Fruit fly (Drosophila melanogaster): ENCODE data around the gene CG4080.

The CG4080 gene

DNA sequence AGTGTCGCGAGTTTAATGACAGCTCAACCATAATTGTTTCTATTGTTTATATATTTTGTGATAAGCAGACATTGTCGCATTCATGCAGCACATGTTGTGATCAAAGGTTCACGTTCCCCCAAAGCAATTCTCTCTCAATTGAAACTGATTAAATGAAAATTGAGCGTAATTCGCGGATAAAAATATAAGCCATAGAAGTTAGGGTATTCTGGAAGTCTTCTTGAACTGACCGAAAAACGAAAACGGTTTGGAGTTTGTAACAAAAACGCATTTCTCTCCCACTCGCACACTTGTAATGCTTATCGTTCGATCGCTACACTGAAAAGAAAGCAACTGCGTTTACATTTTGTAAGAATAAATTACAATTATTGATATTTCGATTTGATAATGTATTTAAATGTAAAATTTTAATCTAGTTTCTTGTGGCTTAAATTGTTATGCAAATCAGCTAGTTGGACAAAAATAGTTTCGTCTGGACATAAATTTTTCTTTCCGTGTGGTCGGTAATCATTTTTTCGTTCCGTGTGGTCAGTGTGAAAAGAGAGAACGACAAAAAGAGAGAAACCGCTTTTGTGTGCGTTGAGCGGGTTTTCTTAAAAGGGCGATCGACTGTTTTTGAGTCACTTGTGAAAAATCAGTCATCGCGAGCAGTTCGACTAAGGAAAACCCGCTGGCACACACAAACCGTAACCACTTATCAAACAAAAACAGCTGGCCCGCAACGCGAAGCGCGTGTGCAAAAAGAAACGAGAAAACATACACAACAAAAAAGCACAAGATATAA lies 23.8 kb upstream of the CG4080 start, which contains the start of gene aay (continued):
- peak; percentile 99 for TF ChIP-seq CG13775 (GFP tag; optimal IDR thresholded peaks at IDR 0.05)
- peak; percentile 85 for TF ChIP-seq luna (GFP tag; optimal IDR thresholded peaks at IDR 0.05)
- TF ChIP-seq CG6654 (GFP tag; optimal IDR thresholded peaks at IDR 0.05), result peak; percentile 91
- peak; percentile 96 for TF ChIP-seq CG14667 (GFP tag; IDR thresholded peaks at IDR 0.05)
- peak; percentile 99 for TF ChIP-seq Six4 (GFP tag; optimal IDR thresholded peaks at IDR 0.05)
- TF ChIP-seq ATbp (GFP tag; optimal IDR thresholded peaks at IDR 0.05), result peak; percentile 99
- peak; percentile 73 for TF ChIP-seq CTCF (GFP tag; optimal IDR thresholded peaks at IDR 0.05)
- peak; percentile 84 for TF ChIP-seq cg (GFP tag; optimal IDR thresholded peaks at IDR 0.05)
- TF ChIP-seq fru (optimal IDR thresholded peaks at IDR 0.05), result no peak
- peak; percentile 99 for TF ChIP-seq zen (tag; optimal IDR thresholded peaks at IDR 0.05)
- peak; percentile 98 for TF ChIP-seq CG4404 (GFP tag; IDR thresholded peaks at IDR 0.05)
- peak in 1 of 3 experiments; percentile 99 for TF ChIP-seq lola (GFP tag; optimal IDR thresholded peaks at IDR 0.05)
- TF ChIP-seq Usf (GFP tag; optimal IDR thresholded peaks at IDR 0.05), result peak; percentile 94
- peak; percentile 79 for TF ChIP-seq Hey (tag; optimal IDR thresholded peaks at IDR 0.05)
- TF ChIP-seq Gug (GFP tag; IDR thresholded peaks at IDR 0.05), result peak; percentile 97
- TF ChIP-seq CG3847 (GFP tag; IDR thresholded peaks at IDR 0.05), result peak; percentile 98
- peak; percentile 93 for TF ChIP-seq cas (GFP tag; IDR thresholded peaks at IDR 0.05)
- TF ChIP-seq B-H2 (GFP tag; optimal IDR thresholded peaks at IDR 0.05), result peak; percentile 94
- TF ChIP-seq bab2 (GFP tag; optimal IDR thresholded peaks at IDR 0.05), result peak; percentile 99
- peak; percentile 98 for TF ChIP-seq CG34422 (GFP tag; IDR thresholded peaks at IDR 0.05)
- TF ChIP-seq tgo (GFP tag; IDR thresholded peaks at IDR 0.05), result peak; percentile 98
- TF ChIP-seq kni (GFP tag; optimal IDR thresholded peaks at IDR 0.05), result peak; percentile 95
- TF ChIP-seq HmgZ (tag; optimal IDR thresholded peaks at IDR 0.05), result peak; percentile 99
- TF ChIP-seq caup (GFP tag; optimal IDR thresholded peaks at IDR 0.05; ENCODE audit: severe bottlenecking), result peak; percentile 99
- peak; percentile 98 for TF ChIP-seq chn (GFP tag; optimal IDR thresholded peaks at IDR 0.05)
- peak; percentile 99 for TF ChIP-seq Rfx (GFP tag; IDR thresholded peaks at IDR 0.05)
- TF ChIP-seq CG17829 (tag; optimal IDR thresholded peaks at IDR 0.05), result peak; percentile 99
- TF ChIP-seq ind (GFP tag; optimal IDR thresholded peaks at IDR 0.05), result peak; percentile 99
- peak; percentile 100 for TF ChIP-seq CG18262 (tag; optimal IDR thresholded peaks at IDR 0.05)
- peak; percentile 97 for TF ChIP-seq CG4730 (GFP tag; IDR thresholded peaks at IDR 0.05)
- TF ChIP-seq ham (GFP tag; IDR thresholded peaks at IDR 0.05), result peak; percentile 92
- peak; percentile 98 for TF ChIP-seq CG16815 (GFP tag; optimal IDR thresholded peaks at IDR 0.05)
- TF ChIP-seq zen2 (GFP tag; IDR thresholded peaks at IDR 0.05; ENCODE audit: partially characterized antibody), result no peak
- TF ChIP-seq oc (tag; optimal IDR thresholded peaks at IDR 0.05), result peak; percentile 99
- TF ChIP-seq CG14965 (GFP tag; optimal IDR thresholded peaks at IDR 0.05; ENCODE audit: borderline replicate concordance), result peak; percentile 81
- peak; percentile 99 for TF ChIP-seq Ptx1 (GFP tag; IDR thresholded peaks at IDR 0.05)
- peak; percentile 98 for TF ChIP-seq CG30431 (GFP tag; optimal IDR thresholded peaks at IDR 0.05)
- peak; percentile 99 for TF ChIP-seq NfI (GFP tag; optimal IDR thresholded peaks at IDR 0.05)
- TF ChIP-seq mirr (GFP tag; optimal IDR thresholded peaks at IDR 0.05), result peak; percentile 90
- TF ChIP-seq sna (GFP tag; IDR thresholded peaks at IDR 0.05; ENCODE audit: partially characterized antibody), result no peak
- TF ChIP-seq Asciz (GFP tag; optimal IDR thresholded peaks at IDR 0.05), result peak; percentile 99
- TF ChIP-seq odd (GFP tag; optimal IDR thresholded peaks at IDR 0.05), result peak; percentile 98
- peak; percentile 98 for TF ChIP-seq CG11695 (GFP tag; IDR thresholded peaks at IDR 0.05)
- peak; percentile 90 for TF ChIP-seq CG43689 (GFP tag; IDR thresholded peaks at IDR 0.05)
- TF ChIP-seq Ravus (GFP tag; IDR thresholded peaks at IDR 0.05), result peak; percentile 96
- peak; percentile 98 for TF ChIP-seq HHEX (GFP tag; optimal IDR thresholded peaks at IDR 0.05)
- TF ChIP-seq CG12236 (GFP tag; optimal IDR thresholded peaks at IDR 0.05), result peak; percentile 97
- TF ChIP-seq twi (tag; optimal IDR thresholded peaks at IDR 0.05), result peak; percentile 96
- peak; percentile 92 for TF ChIP-seq CG4282 (GFP tag; optimal IDR thresholded peaks at IDR 0.05)
- TF ChIP-seq tap (tag; optimal IDR thresholded peaks at IDR 0.05), result peak; percentile 99

Measured in whole organism, embryonic.